Fruit fly (Drosophila melanogaster) whole organism, prepupa: ENCODE measurements around the gene yuri.

Experiments
- Blimp-1 ChIP-seq: fragments of 200-800 bp; sonication (Bioruptor generic); optimal IDR thresholded peaks from 3 replicates; lab custom pipeline; 2017; ENCODE audit warnings: missing biosample characterization, missing genetic modification characterization, mild to moderate bottlenecking, moderate library complexity, missing genetic modification reagents
- CG10631 ChIP-seq: fragments of 200-800 bp; sonication (Bioruptor generic); optimal IDR thresholded peaks from 2 replicates; lab custom pipeline; 2016; ENCODE audit warnings: missing biosample characterization, missing genetic modification characterization
- CG11294 ChIP-seq: fragments of 200-800 bp; sonication (Bioruptor generic); IDR thresholded peaks from 2 replicates; pipeline ENCODE4 v1.3.6; 2022; ENCODE audit warnings: missing biosample characterization, missing genetic modification characterization
- CG3032 ChIP-seq: fragments of 200-800 bp; optimal IDR thresholded peaks from 2 replicates; lab custom pipeline; 2019; ENCODE audit warnings: missing biosample characterization, mild to moderate bottlenecking, missing genetic modification characterization, moderate library complexity
- CG31627 ChIP-seq: fragments of 200-800 bp; sonication (Bioruptor generic); optimal IDR thresholded peaks from 3 replicates; lab custom pipeline; 2016; ENCODE audit warnings: missing biosample characterization, missing genetic modification characterization
- CG8319 ChIP-seq: fragments of 200-800 bp; sonication (Bioruptor generic); optimal IDR thresholded peaks from 3 replicates; lab custom pipeline; 2016; ENCODE audit warnings: missing biosample characterization, missing genetic modification characterization
- Smox ChIP-seq: fragments of 200-800 bp; sonication (Bioruptor generic); optimal IDR thresholded peaks from 3 replicates; lab custom pipeline; 2016; ENCODE audit warnings: missing biosample characterization, missing genetic modification characterization
- Sox14 ChIP-seq: fragments of 200-800 bp; sonication (Bioruptor generic); optimal IDR thresholded peaks from 3 replicates; lab custom pipeline; 2016; ENCODE audit warnings: missing biosample characterization, missing genetic modification characterization
- achi ChIP-seq: fragments of 200-800 bp; sonication (Bioruptor generic); optimal IDR thresholded peaks from 3 replicates; lab custom pipeline; 2016; ENCODE audit warnings: missing biosample characterization, missing genetic modification characterization
- eg ChIP-seq: fragments of 200-800 bp; sonication (Bioruptor generic); IDR thresholded peaks from 3 replicates; pipeline ENCODE4 v1.3.6; 2022; ENCODE audit warnings: missing biosample characterization, missing genetic modification characterization
- esn ChIP-seq: fragments of 200-800 bp; sonication (Bioruptor generic); optimal IDR thresholded peaks from 2 replicates; lab custom pipeline; 2016; ENCODE audit warnings: missing biosample characterization, mild to moderate bottlenecking, missing genetic modification characterization, moderate library complexity
- fd85E ChIP-seq: fragments of 200-800 bp; sonication (Bioruptor generic); optimal IDR thresholded peaks from 3 replicates; lab custom pipeline; 2016; ENCODE audit warnings: missing biosample characterization, missing genetic modification characterization

- TF ChIP-seq achi (no peak), eg (GFP tag; lab: Robert Waterston, UW) (no peak), esn (GFP tag; lab: Kevin White, UChicago) (peak; percentile 17), CG10631 (GFP tag; lab: Kevin White, UChicago) (peak; percentile 51), CG11294 (GFP tag; lab: Robert Waterston, UW) (no peak), Sox14 (GFP tag; lab: Kevin White, UChicago) (peak; percentile 6), Blimp-1 (GFP tag; lab: Kevin White, UChicago) (no peak), CG8319 (no peak), CG3032 (tag; lab: Kevin White, UChicago) (peak; percentile 46), fd85E (no peak), CG31627 (GFP tag; lab: Kevin White, UChicago) (no peak), Smox (GFP tag; lab: Kevin White, UChicago) (no peak)
Measured at dm6 chr2L:15271757-15272589, 7.5 kb upstream of the yuri start, which contains the start of gene Cul3.
